Fruit fly (Drosophila melanogaster): ENCODE measurements around the gene Dd.

Gene Dd

dm6 chrX:21339476-21339931 lies 15.7 kb upstream of the Dd start, which contains the start of the genes tty and fliI (continued):
- TF ChIP-seq exex (tag; optimal IDR thresholded peaks at IDR 0.05) (no peak), Dfd (GFP tag; optimal IDR thresholded peaks at IDR 0.05) (no peak), ap (GFP tag; IDR thresholded peaks at IDR 0.05) (peak; percentile 88), cg (GFP tag; optimal IDR thresholded peaks at IDR 0.05) (no peak), Dp (GFP tag; optimal IDR thresholded peaks at IDR 0.05) (peak; percentile 64), crp (GFP tag; optimal IDR thresholded peaks at IDR 0.05) (peak in 1 of 2 experiments; percentile 56), CG18599 (GFP tag; optimal IDR thresholded peaks at IDR 0.05) (peak; percentile 86), TFAM (GFP tag; optimal IDR thresholded peaks at IDR 0.05) (no peak), Abd-B (GFP tag; optimal IDR thresholded peaks at IDR 0.05) (peak; percentile 89), crol (GFP tag; IDR thresholded peaks at IDR 0.05) (peak; percentile 52; the same call in 1 of the 2 replicates), CG30431 (GFP tag; optimal IDR thresholded peaks at IDR 0.05) (peak; percentile 78), nau (GFP tag; optimal IDR thresholded peaks at IDR 0.05) (no peak), Bdp1 (GFP tag; optimal IDR thresholded peaks at IDR 0.05) (peak; percentile 79), D (optimal IDR thresholded peaks at IDR 0.05) (no peak), D (GFP tag; optimal IDR thresholded peaks at IDR 0.05) (peak; percentile 48), yki (optimal IDR thresholded peaks at IDR 0.05) (no peak), hbn (GFP tag; IDR thresholded peaks at IDR 0.05; ENCODE audit: partially characterized antibody) (0 out of 2 replicates have a peak, but pooled peaks have one; percentile 17), Xrp1 (GFP tag; IDR thresholded peaks at IDR 0.05) (peak; percentile 87), shn (GFP tag; optimal IDR thresholded peaks at IDR 0.05) (peak; percentile 87), CG4854 (GFP tag; optimal IDR thresholded peaks at IDR 0.05) (peak; percentile 72), sob (GFP tag; IDR thresholded peaks at IDR 0.05) (peak; percentile 89), ERR (GFP tag; optimal IDR thresholded peaks at IDR 0.05) (peak; percentile 81), CG6254 (GFP tag; optimal IDR thresholded peaks at IDR 0.05) (peak; percentile 36), ab (GFP tag; optimal IDR thresholded peaks at IDR 0.05) (peak; percentile 24), HLH3B (GFP tag; IDR thresholded peaks at IDR 0.05) (peak; percentile 86), Dref (GFP tag; IDR thresholded peaks at IDR 0.05) (peak; percentile 46), trem (tag; optimal IDR thresholded peaks at IDR 0.05) (peak; percentile 60), org-1 (GFP tag; optimal IDR thresholded peaks at IDR 0.05) (peak; percentile 54), CG32767 (GFP tag; IDR thresholded peaks at IDR 0.05) (peak; percentile 74), CG7963 (GFP tag; IDR thresholded peaks at IDR 0.05; ENCODE audit: partially characterized antibody) (no peak), CG4360 (GFP tag; IDR thresholded peaks at IDR 0.05) (0 out of 2 replicates have a peak, but pooled peaks have one; percentile 5), sens-2 (GFP tag; IDR thresholded peaks at IDR 0.05) (peak; percentile 72), CG8944 (GFP tag; optimal IDR thresholded peaks at IDR 0.05) (peak; percentile 87), jing (GFP tag; optimal IDR thresholded peaks at IDR 0.05) (peak; percentile 56), CG18476 (GFP tag; optimal IDR thresholded peaks at IDR 0.05) (peak; percentile 68), CkIIα-i1 (GFP tag; IDR thresholded peaks at IDR 0.05) (0 out of 2 replicates have a peak, but pooled peaks have one; percentile 25), CG14441 (GFP tag; IDR thresholded peaks at IDR 0.05) (peak; percentile 94), CG11560 (tag; IDR thresholded peaks at IDR 0.05) (peak; percentile 75; the same call in 2 of the 3 replicates), ttk (GFP tag; IDR thresholded peaks at IDR 0.05) (peak; percentile 88), lola (GFP tag; optimal IDR thresholded peaks at IDR 0.05) (peak in 1 of 3 experiments; percentile 41), E2f2 (GFP tag; IDR thresholded peaks at IDR 0.05) (peak; percentile 80), Dad (GFP tag; optimal IDR thresholded peaks at IDR 0.05) (peak; percentile 74), CG6689 (GFP tag; IDR thresholded peaks at IDR 0.05) (peak; percentile 90), BEAF-32 (GFP tag; optimal IDR thresholded peaks at IDR 0.05) (peak; percentile 52), zen (tag; optimal IDR thresholded peaks at IDR 0.05) (peak; percentile 51), ems (GFP tag; optimal IDR thresholded peaks at IDR 0.05) (peak; percentile 80), CG34422 (GFP tag; IDR thresholded peaks at IDR 0.05) (peak; percentile 94), Poxn (GFP tag; IDR thresholded peaks at IDR 0.05) (0 out of 2 replicates have a peak, but pooled peaks have one; percentile 42), tio (GFP tag; optimal IDR thresholded peaks at IDR 0.05) (no peak), ac (GFP tag; optimal IDR thresholded peaks at IDR 0.05) (no peak), zfh1 (GFP tag; IDR thresholded peaks at IDR 0.05) (peak; percentile 93)

All from whole organism, embryonic.